Fruit fly (Drosophila melanogaster) whole organism, prepupa: Measurements from ENCODE around the gene CG13766.

ENCODE experiments used
- CG10631 ChIP-seq: fragments of 200-800 bp; sonication (Bioruptor generic); optimal IDR thresholded peaks from 2 replicates; lab custom pipeline; 2016; ENCODE audit warnings: missing biosample characterization, missing genetic modification characterization
- CG11762 ChIP-seq: fragments of 200-800 bp; sonication (Bioruptor generic); optimal IDR thresholded peaks from 3 replicates; lab custom pipeline; 2016; ENCODE audit warnings: missing biosample characterization, missing genetic modification characterization; ENCODE audit not compliant: insufficient read depth
- CG6792 ChIP-seq: fragments of 200-800 bp; sonication (Bioruptor generic); optimal IDR thresholded peaks from 3 replicates; lab custom pipeline; 2016; ENCODE audit warnings: missing biosample characterization, missing genetic modification characterization
- CG6808 ChIP-seq: fragments of 200-800 bp; sonication (Bioruptor generic); optimal IDR thresholded peaks from 3 replicates; lab custom pipeline; 2017; ENCODE audit warnings: missing biosample characterization, missing genetic modification characterization, mild to moderate bottlenecking, moderate library complexity, missing genetic modification reagents
- OdsH ChIP-seq: fragments of 200-800 bp; sonication (Bioruptor generic); optimal IDR thresholded peaks from 3 replicates; lab custom pipeline; 2016; ENCODE audit warnings: missing biosample characterization, missing genetic modification characterization
- Sox15 ChIP-seq: fragments of 200-800 bp; sonication (Bioruptor generic); optimal IDR thresholded peaks from 3 replicates; lab custom pipeline; 2016; ENCODE audit warnings: missing biosample characterization, missing genetic modification characterization
- achi ChIP-seq: fragments of 200-800 bp; sonication (Bioruptor generic); optimal IDR thresholded peaks from 3 replicates; lab custom pipeline; 2016; ENCODE audit warnings: missing biosample characterization, missing genetic modification characterization
- dac ChIP-seq: fragments of 200-800 bp; sonication (Bioruptor generic); optimal IDR thresholded peaks from 2 replicates; lab custom pipeline; 2017; ENCODE audit warnings: missing biosample characterization, mild to moderate bottlenecking, missing genetic modification characterization
- fkh ChIP-seq: fragments of 200-800 bp; sonication (Bioruptor generic); optimal IDR thresholded peaks from 3 replicates; lab custom pipeline; 2017; ENCODE audit warnings: missing biosample characterization, mild to moderate bottlenecking, missing genetic modification characterization, moderate library complexity

DNA sequence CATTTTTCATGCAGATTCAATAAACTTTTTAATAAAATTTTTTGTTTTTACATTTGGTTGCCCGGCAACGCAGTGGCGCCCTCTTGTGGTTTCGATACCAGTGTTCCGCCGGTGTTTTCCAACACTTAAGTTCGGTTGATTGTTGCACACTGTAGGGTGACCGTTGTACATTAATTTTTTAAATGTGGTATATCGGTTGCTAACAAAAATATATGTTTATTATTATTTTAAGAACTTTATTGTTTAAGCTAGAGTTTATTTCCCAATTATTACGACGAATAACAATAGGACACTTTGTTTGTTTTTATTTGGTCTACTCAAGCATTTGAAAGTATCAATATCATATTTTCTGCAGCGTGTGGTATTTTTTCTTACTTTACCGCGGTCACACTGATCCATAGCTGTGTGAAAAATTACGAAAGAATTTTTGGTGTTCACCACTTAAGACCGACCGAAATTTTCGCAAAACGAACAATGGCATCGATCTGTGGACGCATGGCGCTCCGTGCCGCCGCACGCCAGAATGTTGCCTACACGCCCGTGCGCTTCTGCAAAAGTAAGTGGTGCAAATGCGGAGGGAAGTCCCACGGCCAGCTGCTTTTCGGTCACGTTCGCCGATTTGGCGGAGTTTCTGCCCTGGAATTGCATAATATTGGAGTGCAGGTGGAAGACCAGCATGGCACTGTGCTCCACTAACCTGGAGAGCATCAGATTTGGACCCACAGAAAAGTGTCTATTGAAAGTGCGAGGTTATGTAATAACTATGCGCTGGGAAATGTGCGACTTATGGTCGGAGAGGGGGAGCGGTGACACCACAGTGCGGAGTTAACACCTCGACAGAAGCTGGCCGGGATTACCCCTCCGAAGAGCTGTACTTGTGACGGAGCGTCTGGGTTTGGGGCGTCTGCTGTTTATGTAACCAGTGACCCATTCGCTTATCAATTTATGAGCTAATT lies 8.3 kb downstream of the CG13766 start, which contains the start of the genes IFT52 and COX5B:
- TF ChIP-seq CG6792 (GFP tag; lab: Kevin White, UChicago) = peak; percentile 8
- TF ChIP-seq Sox15 (GFP tag; lab: Kevin White, UChicago) = peak; percentile 35
- no peak for TF ChIP-seq CG6808
- no peak for TF ChIP-seq dac (GFP tag; lab: Kevin White, UChicago)
- TF ChIP-seq CG10631 = no peak
- no peak for TF ChIP-seq CG11762 (GFP tag; lab: Kevin White, UChicago)
- peak; percentile 15 for TF ChIP-seq fkh (GFP tag; lab: Kevin White, UChicago)
- no peak for TF ChIP-seq OdsH (GFP tag; lab: Kevin White, UChicago)
- peak; percentile 9 for TF ChIP-seq achi
